Worm (Caenorhabditis elegans) whole organism, late embryonic: ENCODE measurements around the gene gnrr-3.

Source experiments
- C08G9.2 ChIP-seq: sonication (generic microtip); optimal IDR thresholded peaks from 2 replicates; lab custom pipeline; 2016; ENCODE audit warnings: mild to moderate bottlenecking, missing genetic modification characterization, moderate library complexity, missing compliant biosample characterization
- C38D4.7 ChIP-seq: fragments of 200-800 bp; sonication (Bioruptor generic); optimal IDR thresholded peaks from 2 replicates; lab custom pipeline; 2018; ENCODE audit warnings: mild to moderate bottlenecking, missing genetic modification characterization, moderate library complexity, missing compliant biosample characterization
- F13H6.1 ChIP-seq: sonication (generic microtip); optimal IDR thresholded peaks from 2 replicates; lab custom pipeline; 2016; ENCODE audit warnings: missing genetic modification characterization, missing compliant biosample characterization
- K02D7.2 ChIP-seq: sonication (generic microtip); optimal IDR thresholded peaks from 2 replicates; lab custom pipeline; 2017; ENCODE audit warnings: mild to moderate bottlenecking, missing genetic modification characterization, missing compliant biosample characterization
- K09A11.1 ChIP-seq: sonication (generic microtip); optimal IDR thresholded peaks from 2 replicates; lab custom pipeline; 2017; ENCODE audit warnings: antibody characterized with exemption, mild to moderate bottlenecking, missing genetic modification characterization, missing compliant biosample characterization; ENCODE audit not compliant: insufficient read depth
- T23F11.4 ChIP-seq: fragments of 200-800 bp; sonication (Bioruptor generic); optimal IDR thresholded peaks from 2 replicates; lab custom pipeline; 2018; ENCODE audit warnings: mild to moderate bottlenecking, missing genetic modification characterization, missing compliant biosample characterization
- Y22D7AL.16 ChIP-seq: sonication (generic microtip); optimal IDR thresholded peaks from 2 replicates; lab custom pipeline; 2016; ENCODE audit warnings: missing genetic modification characterization, missing compliant biosample characterization
- ahr-1 ChIP-seq: sonication (generic microtip); optimal IDR thresholded peaks from 2 replicates; lab custom pipeline; 2016; ENCODE audit warnings: missing genetic modification characterization, missing compliant biosample characterization
- ceh-18 ChIP-seq: sonication (generic microtip); optimal IDR thresholded peaks from 2 replicates; lab custom pipeline; 2016; ENCODE audit warnings: missing genetic modification characterization, missing compliant biosample characterization
- ceh-19 ChIP-seq: fragments of 200-800 bp; sonication (Bioruptor generic); optimal IDR thresholded peaks from 2 replicates; lab custom pipeline; 2018; ENCODE audit warnings: mild to moderate bottlenecking, missing genetic modification characterization, missing compliant biosample characterization
- ceh-22 ChIP-seq: sonication (generic microtip); optimal IDR thresholded peaks from 2 replicates; lab custom pipeline; 2017; ENCODE audit warnings: missing biosample characterization, missing genetic modification characterization
- ceh-24 ChIP-seq: sonication (generic microtip); optimal IDR thresholded peaks from 2 replicates; lab custom pipeline; 2016; ENCODE audit warnings: mild to moderate bottlenecking, missing genetic modification characterization, missing compliant biosample characterization
- ceh-30 ChIP-seq: fragments of 150-350 bp; optimal IDR thresholded peaks from 2 replicates; lab custom pipeline; 2014; ENCODE audit warnings: missing biosample characterization, missing genetic modification characterization
- ceh-31 ChIP-seq: sonication (generic microtip); optimal IDR thresholded peaks from 2 replicates; lab custom pipeline; 2016; ENCODE audit warnings: missing genetic modification characterization, missing compliant biosample characterization
- ceh-45 ChIP-seq: fragments of 200-800 bp; sonication (Bioruptor generic); IDR thresholded peaks from 2 replicates; pipeline ENCODE4 v1.3.6; 2022; ENCODE audit warnings: missing genetic modification reagents, missing genetic modification characterization, missing compliant biosample characterization
- ceh-48 ChIP-seq: sonication (generic microtip); optimal IDR thresholded peaks from 2 replicates; lab custom pipeline; 2016; ENCODE audit warnings: missing genetic modification characterization, inconsistent platforms, missing compliant biosample characterization
- ceh-6 ChIP-seq: fragments of 200-800 bp; sonication (Bioruptor generic); optimal IDR thresholded peaks from 2 replicates; lab custom pipeline; 2018; ENCODE audit warnings: mild to moderate bottlenecking, missing genetic modification characterization, missing compliant biosample characterization
- ceh-9 ChIP-seq: sonication (generic microtip); optimal IDR thresholded peaks from 2 replicates; lab custom pipeline; 2016; ENCODE audit warnings: mild to moderate bottlenecking, missing genetic modification characterization, inconsistent platforms, missing compliant biosample characterization
- dmd-4 ChIP-seq: sonication (generic microtip); optimal IDR thresholded peaks from 2 replicates; lab custom pipeline; 2016; ENCODE audit warnings: borderline replicate concordance, missing genetic modification characterization, missing compliant biosample characterization
- eyg-1 ChIP-seq: sonication (generic microtip); optimal IDR thresholded peaks from 2 replicates; lab custom pipeline; 2016; ENCODE audit warnings: missing genotype, missing genetic modification characterization, missing compliant biosample characterization
- fkh-6 ChIP-seq: sonication (generic microtip); optimal IDR thresholded peaks from 2 replicates; lab custom pipeline; 2016; ENCODE audit warnings: missing genetic modification characterization, missing compliant biosample characterization
- hlh-6 ChIP-seq: sonication (generic microtip); optimal IDR thresholded peaks from 2 replicates; lab custom pipeline; 2016; ENCODE audit warnings: missing genotype, missing genetic modification characterization, missing compliant biosample characterization
- lin-11 ChIP-seq: fragments of 200-800 bp; sonication (Bioruptor generic); optimal IDR thresholded peaks from 2 replicates; lab custom pipeline; 2018; ENCODE audit warnings: mild to moderate bottlenecking, missing genetic modification characterization, missing compliant biosample characterization
- madf-2 ChIP-seq: sonication (generic microtip); optimal IDR thresholded peaks from 2 replicates; lab custom pipeline; 2017; ENCODE audit warnings: missing genetic modification characterization, missing compliant biosample characterization
- mec-3 ChIP-seq: sonication (generic microtip); optimal IDR thresholded peaks from 2 replicates; lab custom pipeline; 2016; ENCODE audit warnings: borderline replicate concordance, missing genetic modification characterization, missing compliant biosample characterization
- nfya-1 ChIP-seq: sonication (generic microtip); optimal IDR thresholded peaks from 2 replicates; lab custom pipeline; 2017; ENCODE audit warnings: missing genetic modification characterization, mild to moderate bottlenecking, missing compliant biosample characterization, antibody characterized with exemption, moderate library complexity
- nhr-232 ChIP-seq: sonication (generic microtip); optimal IDR thresholded peaks from 2 replicates; lab custom pipeline; 2016; ENCODE audit warnings: missing genetic modification characterization, missing compliant biosample characterization
- npax-4 ChIP-seq: sonication (generic microtip); optimal IDR thresholded peaks from 2 replicates; lab custom pipeline; 2016; ENCODE audit warnings: missing genetic modification characterization, missing compliant biosample characterization
- pag-3 ChIP-seq: sonication (generic microtip); optimal IDR thresholded peaks from 2 replicates; lab custom pipeline; 2016; ENCODE audit warnings: missing compliant biosample characterization, missing genetic modification characterization, borderline replicate concordance
- pat-9 ChIP-seq: fragments of 200-800 bp; sonication (Bioruptor generic); optimal IDR thresholded peaks from 2 replicates; lab custom pipeline; 2018; ENCODE audit warnings: mild to moderate bottlenecking, missing genetic modification characterization, moderate library complexity, missing compliant biosample characterization
- pax-1 ChIP-seq: fragments of 150-350 bp; optimal IDR thresholded peaks from 2 replicates; lab custom pipeline; 2014; ENCODE audit warnings: missing biosample characterization, missing genetic modification characterization
- pha-2 ChIP-seq: sonication (generic microtip); optimal IDR thresholded peaks from 2 replicates; lab custom pipeline; 2017; ENCODE audit warnings: mild to moderate bottlenecking, missing genetic modification characterization, missing compliant biosample characterization
- pqm-1 ChIP-seq: sonication (generic microtip); optimal IDR thresholded peaks from 2 replicates; lab custom pipeline; 2016; ENCODE audit warnings: missing genetic modification characterization, missing compliant biosample characterization
- pros-1 ChIP-seq: fragments of 150-350 bp; optimal IDR thresholded peaks from 2 replicates; lab custom pipeline; 2014; ENCODE audit warnings: missing biosample characterization, missing genetic modification reagents, missing genetic modification characterization
- ref-2 ChIP-seq: sonication (generic microtip); optimal IDR thresholded peaks from 2 replicates; lab custom pipeline; 2016; ENCODE audit warnings: missing genetic modification characterization, missing compliant biosample characterization
- rnt-1 ChIP-seq: sonication (generic microtip); optimal IDR thresholded peaks from 2 replicates; lab custom pipeline; 2016; ENCODE audit warnings: missing genetic modification characterization, missing compliant biosample characterization
- sdc-2 ChIP-seq: sonication (generic microtip); optimal IDR thresholded peaks from 2 replicates; lab custom pipeline; 2016; ENCODE audit warnings: missing genotype, missing genetic modification characterization, missing compliant biosample characterization
- sox-2 ChIP-seq: fragments of 200-800 bp; sonication (Bioruptor generic); IDR thresholded peaks from 2 replicates; pipeline ENCODE4 v1.3.6; 2022; ENCODE audit warnings: missing genetic modification reagents, missing genetic modification characterization, missing compliant biosample characterization
- sox-4 ChIP-seq: sonication (generic microtip); optimal IDR thresholded peaks from 2 replicates; lab custom pipeline; 2017; ENCODE audit warnings: mild to moderate bottlenecking, missing genetic modification characterization, inconsistent platforms, missing compliant biosample characterization
- ttx-3 ChIP-seq: sonication (generic microtip); optimal IDR thresholded peaks from 2 replicates; lab custom pipeline; 2016; ENCODE audit warnings: missing genetic modification reagents, missing genetic modification characterization, missing compliant biosample characterization
- unc-3 ChIP-seq, 2 experiments: fragments of 200-800 bp in 1 of 2; sonication (Bioruptor generic) in 1 of 2; sonication (generic microtip) in 1 of 2; conservative IDR thresholded peaks in 1 of 2; optimal IDR thresholded peaks in 1 of 2; 2 replicates each; pipeline versions ENCODE4 v1.3.6 to Lab custom; 2016 to 2022; ENCODE audit warnings: missing compliant biosample characterization in 2 of 2, missing genetic modification characterization in 2 of 2, missing genetic modification reagents in 1 of 2
- unc-55 ChIP-seq: sonication (generic microtip); optimal IDR thresholded peaks from 2 replicates; lab custom pipeline; 2017; ENCODE audit warnings: missing biosample characterization, missing genetic modification reagents, missing genetic modification characterization
- ztf-16 ChIP-seq: sonication (generic microtip); optimal IDR thresholded peaks from 2 replicates; lab custom pipeline; 2017; ENCODE audit warnings: missing genetic modification characterization, missing compliant biosample characterization

gnrr-3 gene

DNA sequence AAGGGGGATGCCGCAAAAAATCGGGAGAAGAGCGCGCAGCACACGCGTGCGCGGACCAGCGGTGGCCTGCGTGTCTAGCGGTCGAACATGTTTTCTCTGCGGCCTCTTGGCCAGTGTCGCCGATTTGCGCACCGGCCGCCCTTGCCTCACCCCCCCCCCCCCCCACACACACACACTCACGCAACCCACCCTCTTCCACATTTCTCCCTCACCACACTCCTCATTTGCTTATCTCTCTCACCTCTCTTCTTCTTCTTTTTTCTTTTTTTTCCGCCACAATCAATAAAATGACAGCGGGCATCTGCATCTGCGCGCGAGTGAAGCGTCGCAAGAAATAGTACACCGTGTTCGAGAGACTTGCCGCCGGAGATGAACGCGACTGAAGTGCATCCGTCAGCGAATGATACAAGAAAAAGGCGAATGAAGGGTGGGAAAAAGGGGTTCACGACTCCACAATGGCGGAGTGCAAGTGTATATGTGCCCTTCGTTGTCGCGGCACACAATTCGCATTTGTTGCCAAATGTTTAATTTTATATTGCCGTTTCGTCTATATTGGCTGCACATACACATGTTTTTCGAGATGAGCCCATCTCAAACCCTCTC, 49.6 kb upstream of the gnrr-3 start (continued):
- TF ChIP-seq nhr-232 (tag; lab: Kevin White, UChicago) = no peak
- peak; percentile 62 for TF ChIP-seq T23F11.4 (GFP tag; lab: Kevin White, UChicago)
- no peak for TF ChIP-seq ref-2
- TF ChIP-seq ceh-19 (GFP tag; lab: Kevin White, UChicago) = no peak
- no peak for TF ChIP-seq ceh-31 (tag; lab: Kevin White, UChicago)
- no peak for TF ChIP-seq sox-2 (GFP tag; lab: Robert Waterston, UW)
- TF ChIP-seq dmd-4 (tag; lab: Kevin White, UChicago) = no peak
- peak; percentile 44 for TF ChIP-seq sox-4 (tag; lab: Kevin White, UChicago)
- no peak for TF ChIP-seq mec-3
- TF ChIP-seq npax-4 (tag; lab: Kevin White, UChicago) = no peak
- no peak for TF ChIP-seq ttx-3 (tag; lab: Kevin White, UChicago)
- no peak for TF ChIP-seq pha-2 (tag; lab: Kevin White, UChicago)
- TF ChIP-seq ceh-48 = peak; percentile 94
- peak; percentile 2 for TF ChIP-seq lin-11 (tag; lab: Kevin White, UChicago)
- TF ChIP-seq ahr-1 (tag; lab: Kevin White, UChicago) = peak; percentile 10
- TF ChIP-seq nfya-1 (tag; lab: Kevin White, UChicago) = peak; percentile 82
- no peak for TF ChIP-seq ceh-18 (tag; lab: Kevin White, UChicago)
- TF ChIP-seq C38D4.7 (GFP tag; lab: Kevin White, UChicago) = no peak
- no peak for TF ChIP-seq sdc-2 (tag; lab: Kevin White, UChicago)
- TF ChIP-seq fkh-6 = no peak
- no peak for TF ChIP-seq Y22D7AL.16 (tag; lab: Kevin White, UChicago)
- TF ChIP-seq madf-2 (tag; lab: Kevin White, UChicago) = peak; percentile 100
- TF ChIP-seq ceh-24 (tag; lab: Kevin White, UChicago) = no peak
- TF ChIP-seq ceh-9 = no peak
- peak; percentile 67 for TF ChIP-seq ztf-16 (tag; lab: Kevin White, UChicago)

DNA sequence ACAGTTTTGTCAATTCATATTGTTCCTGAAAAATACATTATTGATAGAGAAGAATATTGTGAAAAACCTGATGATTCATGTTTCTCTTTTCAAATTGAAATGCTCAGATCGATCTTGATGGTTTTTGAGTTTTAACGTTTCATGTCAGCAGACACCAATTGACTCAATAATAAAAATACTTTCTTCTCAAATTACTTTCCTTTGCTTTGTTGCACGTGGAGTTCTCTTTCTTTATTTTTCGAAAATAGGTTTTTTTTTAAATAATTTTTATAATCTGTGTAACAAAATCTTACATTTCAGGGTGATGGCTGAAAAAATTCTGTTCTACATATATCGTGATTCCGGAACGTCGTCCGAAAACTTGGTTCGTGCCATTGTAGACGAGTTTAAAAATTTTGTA, 48.6 kb upstream of the gnrr-3 start, which contains the start of gene F19C6.2:
Gene F19C6.2, plus strand, starts transcription at position 301 of the 400 bp plus-strand sequence.
- TF ChIP-seq ztf-16 (tag; lab: Kevin White, UChicago) (no peak), C08G9.2 (tag; lab: Kevin White, UChicago) (no peak), madf-2 (tag; lab: Kevin White, UChicago) (no peak), eyg-1 (no peak), C38D4.7 (GFP tag; lab: Kevin White, UChicago) (no peak), ceh-48 (no peak), dmd-4 (tag; lab: Kevin White, UChicago) (no peak), pag-3 (tag; lab: Kevin White, UChicago) (no peak)
- TF ChIP-seq, all 69 proteins: peak for 0

DNA sequence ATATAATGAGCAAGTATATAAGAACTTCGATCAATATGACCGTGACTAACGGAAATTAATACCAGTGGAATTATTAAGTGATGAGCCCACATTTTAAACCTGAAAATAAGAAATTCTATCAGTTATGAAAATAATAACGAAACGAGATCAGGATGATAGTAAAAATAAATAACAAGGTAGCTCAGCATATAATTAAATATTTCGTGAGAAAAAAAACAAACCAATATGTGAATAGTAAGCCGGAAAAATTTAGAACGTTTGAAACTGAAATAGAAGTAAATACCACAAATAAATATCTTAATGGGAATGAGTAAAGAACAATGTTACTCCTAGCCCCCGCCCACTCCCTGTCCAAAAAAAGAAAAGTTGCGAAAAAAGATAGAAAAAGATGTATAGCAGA, 40.6 kb upstream of the gnrr-3 start, which contains the start of gene F19C6.3:
Gene F19C6.3, minus strand, starts transcription at position 101 of the 400 bp plus-strand sequence.
- TF ChIP-seq K02D7.2 (tag; lab: Kevin White, UChicago) (no peak), pros-1 (no peak), pqm-1 (tag; lab: Kevin White, UChicago) (no peak), hlh-6 (tag; lab: Kevin White, UChicago) (no peak), rnt-1 (tag; lab: Kevin White, UChicago) (no peak), mec-3 (no peak), ceh-48 (no peak), K09A11.1 (tag; lab: Kevin White, UChicago) (no peak), ceh-22 (tag; lab: Kevin White, UChicago) (no peak), pha-2 (tag; lab: Kevin White, UChicago) (no peak), ceh-9 (no peak), ceh-24 (tag; lab: Kevin White, UChicago) (no peak)

DNA sequence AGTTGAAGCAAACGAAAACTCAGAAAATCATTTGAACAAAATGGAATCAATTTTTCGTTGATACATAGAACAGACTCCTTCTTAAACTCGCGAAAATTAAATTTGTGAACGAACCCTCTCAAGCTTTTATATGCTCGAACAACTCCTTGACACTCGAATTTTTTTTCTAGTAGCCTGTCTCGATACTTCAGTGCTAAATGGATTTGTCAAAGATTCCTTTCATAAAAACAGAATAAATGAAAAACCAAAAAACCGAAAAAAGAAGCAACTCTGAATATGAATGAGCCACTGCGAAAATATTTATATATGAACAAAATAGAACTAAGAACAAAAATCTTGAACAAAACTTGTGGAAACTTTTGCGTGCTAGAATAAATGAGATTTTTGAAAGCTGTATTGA, 39.3 kb upstream of the gnrr-3 start:
- no peak for TF ChIP-seq F13H6.1
- no peak for TF ChIP-seq unc-55 (GFP tag; lab: Kevin White, UChicago)
- no peak for TF ChIP-seq ceh-30 (tag; lab: Kevin White, UChicago)
- TF ChIP-seq pha-2 (tag; lab: Kevin White, UChicago) = no peak
- no peak for TF ChIP-seq pat-9
- TF ChIP-seq ceh-45 (GFP tag; lab: Robert Waterston, UW) = no peak
- no peak for TF ChIP-seq ceh-48
- TF ChIP-seq rnt-1 (tag; lab: Kevin White, UChicago) = no peak
- no peak for TF ChIP-seq ceh-6 (GFP tag; lab: Kevin White, UChicago)
- TF ChIP-seq unc-3 (GFP tag; conservative IDR thresholded peaks at IDR 0.05; lab: Robert Waterston, UW) = no peak
- TF ChIP-seq unc-3 (tag; optimal IDR thresholded peaks at IDR 0.05; lab: Kevin White, UChicago) = no peak
- TF ChIP-seq pax-1 (tag; lab: Kevin White, UChicago) = no peak
- no peak for TF ChIP-seq sox-2 (GFP tag; lab: Robert Waterston, UW)
